Fruit fly (Drosophila melanogaster): ENCODE results near the gene CG32706.

Gene CG32706

dm6 chrX:9062665-9063064 lies 24.3 kb upstream of the CG32706 start (continued):
- peak; percentile 20 for TF ChIP-seq topi (GFP tag; optimal IDR thresholded peaks at IDR 0.05)
- TF ChIP-seq Ets96B (tag; optimal IDR thresholded peaks at IDR 0.05): peak; percentile 27
- peak; percentile 53 for TF ChIP-seq CG34406 (GFP tag; optimal IDR thresholded peaks at IDR 0.05)
- TF ChIP-seq cyc (GFP tag; optimal IDR thresholded peaks at IDR 0.05): peak; percentile 20
- no peak for TF ChIP-seq Lpt (GFP tag; optimal IDR thresholded peaks at IDR 0.05)
- TF ChIP-seq Gug (GFP tag; IDR thresholded peaks at IDR 0.05): peak; percentile 63
- TF ChIP-seq Hr4 (GFP tag; optimal IDR thresholded peaks at IDR 0.05): peak; percentile 21
- TF ChIP-seq CG6276 (GFP tag; optimal IDR thresholded peaks at IDR 0.05): no peak
- no peak for TF ChIP-seq CG6854 (GFP tag; optimal IDR thresholded peaks at IDR 0.05)
- peak; percentile 63 for TF ChIP-seq dsx (GFP tag; optimal IDR thresholded peaks at IDR 0.05; ENCODE audit: poor library complexity, severe bottlenecking)
- TF ChIP-seq CG8119 (GFP tag; IDR thresholded peaks at IDR 0.05): peak; percentile 76
- peak; percentile 43 for TF ChIP-seq vri (GFP tag; optimal IDR thresholded peaks at IDR 0.05)
- peak; percentile 86 for TF ChIP-seq svp (GFP tag)

dm6 chrX:9063425-9063824 lies 23.5 kb upstream of the CG32706 start:
- TF ChIP-seq CG10669 (GFP tag; optimal IDR thresholded peaks at IDR 0.05) (no peak), acj6 (GFP tag; optimal IDR thresholded peaks at IDR 0.05) (no peak), Sox15 (GFP tag; optimal IDR thresholded peaks at IDR 0.05) (no peak), CG10631 (GFP tag; optimal IDR thresholded peaks at IDR 0.05) (no peak), CG3032 (tag; optimal IDR thresholded peaks at IDR 0.05) (no peak), CG11902 (GFP tag; optimal IDR thresholded peaks at IDR 0.05) (no peak), CG8319 (GFP tag; optimal IDR thresholded peaks at IDR 0.05) (no peak), CG32006 (GFP tag; optimal IDR thresholded peaks at IDR 0.05) (peak; percentile 37), eg (GFP tag; IDR thresholded peaks at IDR 0.05) (peak; percentile 55; the same call in 1 of the 3 replicates), CG8119 (GFP tag; IDR thresholded peaks at IDR 0.05) (peak; percentile 62), CG34406 (GFP tag; optimal IDR thresholded peaks at IDR 0.05) (peak; percentile 13), CG16779 (tag; optimal IDR thresholded peaks at IDR 0.05) (no peak), Hr4 (GFP tag; optimal IDR thresholded peaks at IDR 0.05) (peak; percentile 4)

dm6 chrX:9064029-9064428 lies 22.9 kb upstream of the CG32706 start:
- TF ChIP-seq CG6276 (GFP tag; optimal IDR thresholded peaks at IDR 0.05): no peak
- TF ChIP-seq fkh (GFP tag; optimal IDR thresholded peaks at IDR 0.05): no peak
- no peak for TF ChIP-seq Sox14 (GFP tag; optimal IDR thresholded peaks at IDR 0.05)
- no peak for TF ChIP-seq Hr39 (GFP tag; optimal IDR thresholded peaks at IDR 0.05)
- no peak for TF ChIP-seq dsx (GFP tag; optimal IDR thresholded peaks at IDR 0.05; ENCODE audit: poor library complexity, severe bottlenecking)
- TF ChIP-seq CG6792 (GFP tag; optimal IDR thresholded peaks at IDR 0.05): no peak

dm6 chrX:9066802-9067489 lies 20.0 kb upstream of the CG32706 start:
- peak; percentile 86 for TF ChIP-seq Met (GFP tag; optimal IDR thresholded peaks at IDR 0.05)
- peak; percentile 76 for TF ChIP-seq Lpt (GFP tag; optimal IDR thresholded peaks at IDR 0.05)
- peak; percentile 72 for TF ChIP-seq CG1621 (tag; optimal IDR thresholded peaks at IDR 0.05)
- peak; percentile 82 for TF ChIP-seq acj6 (GFP tag; optimal IDR thresholded peaks at IDR 0.05)
- peak; percentile 77 for TF ChIP-seq CG6276 (GFP tag; optimal IDR thresholded peaks at IDR 0.05)
- TF ChIP-seq Sox14 (GFP tag; optimal IDR thresholded peaks at IDR 0.05): peak; percentile 63
- peak; percentile 92 for TF ChIP-seq CG6163 (GFP tag; IDR thresholded peaks at IDR 0.05)
- TF ChIP-seq Hr39 (GFP tag; optimal IDR thresholded peaks at IDR 0.05): peak; percentile 60
- peak; percentile 80 for TF ChIP-seq topi (GFP tag; optimal IDR thresholded peaks at IDR 0.05)
- TF ChIP-seq CG10669 (GFP tag; optimal IDR thresholded peaks at IDR 0.05): peak; percentile 75
- TF ChIP-seq dac (GFP tag; optimal IDR thresholded peaks at IDR 0.05): peak; percentile 65
- peak; percentile 39 for TF ChIP-seq Ets21C (GFP tag; optimal IDR thresholded peaks at IDR 0.05)
- TF ChIP-seq vri (GFP tag; optimal IDR thresholded peaks at IDR 0.05): peak; percentile 67
- peak; percentile 69 for TF ChIP-seq CG11902 (GFP tag; optimal IDR thresholded peaks at IDR 0.05)
- TF ChIP-seq Gug (GFP tag; IDR thresholded peaks at IDR 0.05): peak; percentile 44; the same call in 1 of the 2 replicates
- peak; percentile 75 for TF ChIP-seq CG6808 (GFP tag; optimal IDR thresholded peaks at IDR 0.05)
- peak; percentile 77 for TF ChIP-seq pdm3 (GFP tag; optimal IDR thresholded peaks at IDR 0.05)
- peak; percentile 73 for TF ChIP-seq Sox15 (GFP tag; optimal IDR thresholded peaks at IDR 0.05)
- peak; percentile 31 to 72 for TF ChIP-seq ss (GFP tag; optimal IDR thresholded peaks at IDR 0.05)
- peak; percentile 84 for TF ChIP-seq net (GFP tag; optimal IDR thresholded peaks at IDR 0.05)
- peak; percentile 74 for TF ChIP-seq lz (GFP tag; optimal IDR thresholded peaks at IDR 0.05)
- peak; percentile 88 for TF ChIP-seq CG3919 (GFP tag; optimal IDR thresholded peaks at IDR 0.05)
- TF ChIP-seq Hr4 (GFP tag; optimal IDR thresholded peaks at IDR 0.05): peak; percentile 59
- TF ChIP-seq CG8119 (GFP tag; IDR thresholded peaks at IDR 0.05): peak; percentile 79
- TF ChIP-seq CG16779 (tag; optimal IDR thresholded peaks at IDR 0.05): no peak
- peak; percentile 85 for TF ChIP-seq OdsH (GFP tag; optimal IDR thresholded peaks at IDR 0.05)
- TF ChIP-seq CG8319 (GFP tag; optimal IDR thresholded peaks at IDR 0.05): peak; percentile 73
- TF ChIP-seq Eip75B (GFP tag; optimal IDR thresholded peaks at IDR 0.05): peak; percentile 72
- TF ChIP-seq salr (GFP tag; optimal IDR thresholded peaks at IDR 0.05): peak; percentile 41 to 62
- TF ChIP-seq CG32006 (GFP tag; optimal IDR thresholded peaks at IDR 0.05): peak; percentile 73
- peak; percentile 80 for TF ChIP-seq Eip93F (GFP tag; optimal IDR thresholded peaks at IDR 0.05)

All from whole organism, prepupa.